Worm (Caenorhabditis elegans): ENCODE results near the gene F32E10.5.

Gene F32E10.5

ce11 chrIV:7585273-7585882 is 7.2 kb upstream of the F32E10.5 start:
- TF ChIP-seq nhr-10 (tag; optimal IDR thresholded peaks at IDR 0.05) (no peak), alr-1 (tag; optimal IDR thresholded peaks at IDR 0.05) (no peak), mbf-1 (tag; optimal IDR thresholded peaks at IDR 0.05) (no peak), zag-1 (tag; optimal IDR thresholded peaks at IDR 0.05) (peak; percentile 30), F13H6.1 (tag; optimal IDR thresholded peaks at IDR 0.05) (no peak), crh-2 (tag; optimal IDR thresholded peaks at IDR 0.05) (no peak), fos-1 (tag; optimal IDR thresholded peaks at IDR 0.05) (no peak), lsy-2 (tag; optimal IDR thresholded peaks at IDR 0.05) (peak in 1 of 2 experiments; percentile 10), unc-55 (GFP tag; optimal IDR thresholded peaks at IDR 0.05) (peak; percentile 69), C34F6.9 (tag; optimal IDR thresholded peaks at IDR 0.05) (peak; percentile 40), unc-62 (GFP tag; optimal IDR thresholded peaks at IDR 0.05) (no peak), blmp-1 (tag; optimal IDR thresholded peaks at IDR 0.05; ENCODE audit: insufficient read depth) (no peak), ceh-82 (tag; optimal IDR thresholded peaks at IDR 0.05) (no peak), skn-1 (tag; optimal IDR thresholded peaks at IDR 0.05) (no peak), mab-5 (tag; optimal IDR thresholded peaks at IDR 0.05) (no peak)

DNA sequence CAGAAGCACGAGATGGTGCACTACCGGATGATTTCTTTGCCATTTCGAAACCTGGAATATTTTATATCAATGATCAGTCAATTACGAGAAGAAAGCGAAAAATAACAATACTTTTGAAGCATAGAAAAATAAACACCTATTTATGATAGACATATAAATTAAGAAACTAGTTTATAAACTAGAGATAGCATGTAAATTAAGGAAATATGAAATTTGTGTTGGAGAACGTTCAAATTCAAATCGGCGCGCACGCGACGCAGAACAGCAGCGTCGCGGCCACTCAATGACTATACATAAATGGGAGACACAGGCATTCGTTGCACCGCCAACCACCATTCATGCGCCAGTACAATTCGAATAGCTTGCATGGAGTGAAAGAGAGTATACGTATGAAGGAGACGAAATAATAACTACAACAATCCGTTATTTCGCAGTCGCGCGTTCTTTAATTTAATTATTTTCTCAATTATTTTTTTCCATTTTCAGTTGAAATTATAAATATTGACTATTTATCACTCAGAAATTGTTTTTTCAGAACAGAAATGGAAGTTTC is 2.0 kb upstream of the F32E10.5 start, which contains the start of the genes cec-5 and nol-10:
TSS of gene cec-5 (minus strand) at position 51 of the 553 bp plus-strand sequence.
TSS of gene nol-10 (plus strand) at position 536 of the 553 bp plus-strand sequence.
- TF ChIP-seq fos-1 (tag; optimal IDR thresholded peaks at IDR 0.05) (peak; percentile 77), sma-9 (GFP tag; optimal IDR thresholded peaks at IDR 0.05) (peak; percentile 31), sma-9 (tag; optimal IDR thresholded peaks at IDR 0.05) (no peak), sem-4 (tag; optimal IDR thresholded peaks at IDR 0.05) (peak; percentile 92), lin-13 (GFP tag; optimal IDR thresholded peaks at IDR 0.05) (peak; percentile 90), nhr-12 (tag; optimal IDR thresholded peaks at IDR 0.05) (no peak), dmd-4 (tag; optimal IDR thresholded peaks at IDR 0.05) (no peak), unc-39 (tag; optimal IDR thresholded peaks at IDR 0.05) (no peak), blmp-1 (tag; optimal IDR thresholded peaks at IDR 0.05; ENCODE audit: insufficient read depth) (peak; percentile 33), sma-3 (GFP tag; optimal IDR thresholded peaks at IDR 0.05) (peak; percentile 57), unc-62 (GFP tag; optimal IDR thresholded peaks at IDR 0.05) (no peak), zag-1 (tag; optimal IDR thresholded peaks at IDR 0.05) (peak; percentile 78), nhr-21 (tag; optimal IDR thresholded peaks at IDR 0.05) (peak; percentile 43), lin-11 (tag; optimal IDR thresholded peaks at IDR 0.05) (peak; percentile 70), nhr-237 (tag; optimal IDR thresholded peaks at IDR 0.05) (no peak), unc-55 (GFP tag; optimal IDR thresholded peaks at IDR 0.05) (peak; percentile 96), egl-27 (tag; optimal IDR thresholded peaks at IDR 0.05) (peak; percentile 13), nhr-6 (tag; optimal IDR thresholded peaks at IDR 0.05) (peak; percentile 48), ceh-82 (tag; optimal IDR thresholded peaks at IDR 0.05) (peak; percentile 9), mab-5 (tag; optimal IDR thresholded peaks at IDR 0.05) (peak; percentile 42), crh-2 (tag; optimal IDR thresholded peaks at IDR 0.05) (peak; percentile 86), snpc-4 (tag; optimal IDR thresholded peaks at IDR 0.05) (peak; percentile 53), skn-1 (tag; optimal IDR thresholded peaks at IDR 0.05) (no peak), ZK546.5 (tag; optimal IDR thresholded peaks at IDR 0.05) (no peak), lsy-2 (tag; optimal IDR thresholded peaks at IDR 0.05) (peak; percentile 56 to 86), ztf-4 (tag; optimal IDR thresholded peaks at IDR 0.05) (peak; percentile 13), nhr-77 (tag; optimal IDR thresholded peaks at IDR 0.05) (no peak), R02D3.7 (tag; optimal IDR thresholded peaks at IDR 0.05) (no peak), ztf-11 (tag; optimal IDR thresholded peaks at IDR 0.05) (no peak), mdl-1 (tag; optimal IDR thresholded peaks at IDR 0.05) (peak in 1 of 2 experiments; percentile 9), nhr-25 (tag; optimal IDR thresholded peaks at IDR 0.05) (peak; percentile 79), peb-1 (tag; optimal IDR thresholded peaks at IDR 0.05) (no peak), nhr-10 (tag; optimal IDR thresholded peaks at IDR 0.05) (no peak), nhr-129 (tag; optimal IDR thresholded peaks at IDR 0.05) (peak; percentile 85), alr-1 (tag; optimal IDR thresholded peaks at IDR 0.05) (no peak), elt-3 (tag; optimal IDR thresholded peaks at IDR 0.05) (no peak), C34F6.9 (tag; optimal IDR thresholded peaks at IDR 0.05) (peak; percentile 91), F13H6.1 (tag; optimal IDR thresholded peaks at IDR 0.05) (peak; percentile 84), ama-1 (optimal IDR thresholded peaks at IDR 0.05) (no peak), ceh-16 (tag; optimal IDR thresholded peaks at IDR 0.05) (no peak), mbf-1 (tag; optimal IDR thresholded peaks at IDR 0.05) (no peak), gmeb-1 (tag; optimal IDR thresholded peaks at IDR 0.05) (peak; percentile 60)
